Worm (Caenorhabditis elegans) whole organism, L3 larva: Measurements from ENCODE around the gene srz-12.
"Not testable (repeated sequence)": the region's sequence is repeated elsewhere in the genome, so short reads cannot be mapped to it uniquely, and the experiment has no call there.

ENCODE experiments used
- R02D3.7 ChIP-seq: fragments of 150-350 bp; optimal IDR thresholded peaks from 2 replicates; lab custom pipeline; 2014; ENCODE audit warnings: missing biosample characterization, missing genetic modification characterization
- aly-2 ChIP-seq: fragments of 150-350 bp; optimal IDR thresholded peaks from 2 replicates; lab custom pipeline; 2014; ENCODE audit warnings: missing biosample characterization, missing genetic modification characterization
- ama-1 ChIP-seq: fragments of 150-350 bp; optimal IDR thresholded peaks from 2 replicates; lab custom pipeline; 2018
- ceh-28 ChIP-seq: fragments of 150-350 bp; optimal IDR thresholded peaks from 2 replicates; lab custom pipeline; 2014; ENCODE audit warnings: missing biosample characterization, missing genetic modification reagents, missing genetic modification characterization
- ceh-9 ChIP-seq: sonication (generic microtip); optimal IDR thresholded peaks from 2 replicates; lab custom pipeline; 2018; ENCODE audit warnings: missing biosample characterization, missing genetic modification characterization
- daf-12 ChIP-seq: fragments of 150-350 bp; optimal IDR thresholded peaks from 2 replicates; lab custom pipeline; 2014; ENCODE audit warnings: missing biosample characterization, missing genetic modification reagents, missing genetic modification characterization
- egl-27 ChIP-seq: sonication (generic microtip); optimal IDR thresholded peaks from 4 replicates; lab custom pipeline; 2017; ENCODE audit warnings: missing biosample characterization, missing genetic modification reagents, missing genetic modification characterization
- egl-5 ChIP-seq: fragments of 150-350 bp; optimal IDR thresholded peaks from 2 replicates; lab custom pipeline; 2017; ENCODE audit warnings: missing biosample characterization, missing genetic modification reagents, missing genetic modification characterization, inconsistent platforms
- elt-1 ChIP-seq: fragments of 150-350 bp; optimal IDR thresholded peaks from 2 replicates; lab custom pipeline; 2014; ENCODE audit warnings: missing biosample characterization, missing genetic modification characterization
- elt-2 ChIP-seq: sonication (generic microtip); optimal IDR thresholded peaks from 2 replicates; lab custom pipeline; 2016; ENCODE audit warnings: missing genetic modification reagents, mild to moderate bottlenecking, missing genetic modification characterization, missing compliant biosample characterization
- elt-3 ChIP-seq, 3 experiments: fragments of 150-350 bp in 1 of 3; sonication (generic microtip) in 2 of 3; optimal IDR thresholded peaks; 2 replicates in 2 of 3; 4 replicates in 1 of 3; lab custom pipeline; 2014 to 2017; ENCODE audit warnings: missing biosample characterization in 3 of 3, missing genetic modification characterization in 3 of 3
- fos-1 ChIP-seq: fragments of 150-350 bp; optimal IDR thresholded peaks from 2 replicates; lab custom pipeline; 2014; ENCODE audit warnings: missing biosample characterization, missing genetic modification characterization
- jun-1 ChIP-seq: fragments of 150-350 bp; optimal IDR thresholded peaks from 2 replicates; lab custom pipeline; 2014; ENCODE audit warnings: missing biosample characterization, missing genetic modification reagents, missing genetic modification characterization
- lin-15B ChIP-seq: fragments of 150-350 bp; optimal IDR thresholded peaks from 2 replicates; lab custom pipeline; 2014; ENCODE audit warnings: missing biosample characterization, missing genetic modification characterization
- lin-39 ChIP-seq: fragments of 150-350 bp; optimal IDR thresholded peaks from 2 replicates; lab custom pipeline; 2018; ENCODE audit warnings: missing biosample characterization, missing genetic modification reagents, missing genetic modification characterization
- lsy-12 ChIP-seq: sonication (generic microtip); optimal IDR thresholded peaks from 2 replicates; lab custom pipeline; 2016; ENCODE audit warnings: mild to moderate bottlenecking, missing genetic modification characterization, missing compliant biosample characterization
- mdl-1 ChIP-seq: fragments of 150-350 bp; optimal IDR thresholded peaks from 2 replicates; lab custom pipeline; 2014; ENCODE audit warnings: missing biosample characterization, missing genetic modification characterization
- mml-1 ChIP-seq: fragments of 150-350 bp; sonication (generic microtip); optimal IDR thresholded peaks from 3 replicates; lab custom pipeline; 2014; ENCODE audit warnings: missing biosample characterization, missing genetic modification characterization
- nfya-1 ChIP-seq: sonication (generic microtip); optimal IDR thresholded peaks from 2 replicates; lab custom pipeline; 2017; ENCODE audit warnings: missing genetic modification characterization, mild to moderate bottlenecking, missing compliant biosample characterization, antibody characterized with exemption, moderate library complexity; ENCODE audit not compliant: insufficient read depth
- nhr-12 ChIP-seq: fragments of 150-350 bp; optimal IDR thresholded peaks from 2 replicates; lab custom pipeline; 2014; ENCODE audit warnings: missing biosample characterization, missing genetic modification characterization
- nhr-25 ChIP-seq: sonication (generic microtip); optimal IDR thresholded peaks from 2 replicates; lab custom pipeline; 2017; ENCODE audit warnings: missing biosample characterization, missing genetic modification characterization
- nhr-43 ChIP-seq: sonication (generic microtip); optimal IDR thresholded peaks from 2 replicates; lab custom pipeline; 2016; ENCODE audit warnings: mild to moderate bottlenecking, missing genetic modification characterization, missing compliant biosample characterization; ENCODE audit not compliant: poor library complexity, severe bottlenecking
- nhr-67 ChIP-seq: fragments of 150-350 bp; optimal IDR thresholded peaks from 2 replicates; lab custom pipeline; 2014; ENCODE audit warnings: missing biosample characterization, missing genetic modification characterization
- pha-4 ChIP-seq: fragments of 150-350 bp; optimal IDR thresholded peaks from 2 replicates; lab custom pipeline; 2014; ENCODE audit warnings: missing biosample characterization, missing genetic modification reagents, missing genetic modification characterization
- skn-1 ChIP-seq: fragments of 150-350 bp; optimal IDR thresholded peaks from 2 replicates; lab custom pipeline; 2014; ENCODE audit warnings: missing biosample characterization, missing genetic modification characterization
- snpc-4 ChIP-seq: fragments of 150-350 bp; optimal IDR thresholded peaks from 2 replicates; lab custom pipeline; 2014; ENCODE audit warnings: missing biosample characterization, missing genetic modification characterization
- unc-39 ChIP-seq: sonication (generic microtip); optimal IDR thresholded peaks from 4 replicates; lab custom pipeline; 2017; ENCODE audit warnings: missing biosample characterization, missing genetic modification characterization
- unc-62 ChIP-seq: fragments of 150-350 bp; sonication (generic microtip); optimal IDR thresholded peaks from 4 replicates; lab custom pipeline; 2014; ENCODE audit warnings: missing biosample characterization, missing genetic modification reagents, missing genetic modification characterization
- zag-1 ChIP-seq: fragments of 150-350 bp; optimal IDR thresholded peaks from 2 replicates; lab custom pipeline; 2014; ENCODE audit warnings: missing biosample characterization, missing genetic modification characterization
- ztf-11 ChIP-seq: fragments of 150-350 bp; optimal IDR thresholded peaks from 2 replicates; lab custom pipeline; 2014; ENCODE audit warnings: missing biosample characterization, missing genetic modification characterization
- ztf-4 ChIP-seq: fragments of 150-350 bp; optimal IDR thresholded peaks from 2 replicates; lab custom pipeline; 2014; ENCODE audit warnings: missing biosample characterization, missing genetic modification characterization

srz-12 gene

DNA sequence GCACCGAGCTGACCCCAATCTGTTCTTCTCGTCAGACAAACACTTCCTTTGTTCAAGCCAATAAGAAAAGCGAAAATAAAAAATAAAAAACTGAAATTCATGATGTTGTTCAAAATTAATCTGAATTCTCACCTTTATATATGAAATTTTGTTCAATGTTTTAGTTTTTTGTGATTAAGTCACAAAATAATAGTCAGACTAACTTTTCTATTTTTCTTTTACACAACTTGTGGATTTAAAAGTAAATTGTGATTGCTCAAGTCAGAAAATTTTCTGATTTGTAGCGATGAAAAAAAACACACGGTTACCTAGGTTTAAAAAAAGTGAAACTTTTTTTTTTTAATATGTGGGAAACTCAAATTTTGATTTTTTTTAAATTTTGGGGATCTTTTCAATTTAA lies 44.8 kb downstream of the srz-12 start, which contains the start of gene abf-3:
Gene abf-3, minus strand, starts transcription at position 101 of the 400 bp plus-strand sequence.
- TF ChIP-seq ztf-4 (tag; lab: Kevin White, UChicago) (no peak), unc-39 (no peak), nhr-12 (tag; lab: Kevin White, UChicago) (no peak), egl-5 (no peak), ztf-11 (tag; lab: Kevin White, UChicago) (no peak), ceh-9 (tag; lab: Kevin White, UChicago) (no peak), nhr-25 (no peak), nhr-43 (tag; lab: Kevin White, UChicago) (no peak), aly-2 (tag; lab: Kevin White, UChicago) (no peak), zag-1 (no peak), elt-3 (tag; optimal IDR thresholded peaks at IDR 0.05; lab: Kevin White, UChicago) (no peak), mml-1 (tag; lab: Kevin White, UChicago) (no peak), pha-4 (no peak), fos-1 (tag; lab: Kevin White, UChicago) (no peak), lin-39 (no peak), elt-1 (no peak), nfya-1 (tag; lab: Kevin White, UChicago) (no peak), mdl-1 (tag; lab: Kevin White, UChicago) (no peak)

DNA sequence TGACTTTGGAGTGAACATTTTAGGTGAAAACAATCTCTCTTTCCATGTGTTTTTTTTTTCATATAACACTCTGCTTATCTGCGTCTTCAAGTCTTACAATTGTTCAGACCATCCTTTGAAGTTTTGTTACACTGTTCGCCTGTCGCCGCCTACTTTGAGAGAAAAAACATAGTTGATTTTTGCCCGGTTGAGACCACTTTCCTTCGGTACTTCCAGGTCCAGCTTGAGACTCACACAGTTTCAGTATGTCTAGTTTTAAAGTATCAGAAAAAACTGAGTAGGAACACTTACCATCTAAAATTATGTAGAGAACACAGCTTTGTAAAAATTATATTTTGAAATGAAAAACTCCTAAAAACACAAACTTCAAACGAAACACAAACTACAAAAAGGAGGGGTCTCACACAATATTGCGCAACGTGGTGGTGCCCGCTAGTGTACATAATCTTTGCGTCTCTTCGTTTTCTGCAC lies 46.5 kb downstream of the srz-12 start, which contains the start of the genes fbxa-69 and F54B8.4:
Gene fbxa-69, minus strand, starts transcription at position 10 of the 471 bp plus-strand sequence.
Gene F54B8.4, plus strand, starts transcription at position 421 of the 471 bp plus-strand sequence.
- no peak for TF ChIP-seq egl-5
- TF ChIP-seq fos-1 (tag; lab: Kevin White, UChicago), result no peak
- TF ChIP-seq lin-15B (tag; lab: Kevin White, UChicago), result no peak
- TF ChIP-seq nhr-67 (tag; lab: Kevin White, UChicago), result no peak
- no peak for TF ChIP-seq skn-1
- no peak for TF ChIP-seq pha-4
- no peak for TF ChIP-seq lsy-12 (tag; lab: Kevin White, UChicago)
- no peak for TF ChIP-seq nhr-25
- no peak for TF ChIP-seq ceh-28
- TF ChIP-seq elt-1, result no peak
- TF ChIP-seq snpc-4 (tag; lab: Kevin White, UChicago), result no peak
- no peak for TF ChIP-seq R02D3.7
- TF ChIP-seq nhr-43 (tag; lab: Kevin White, UChicago), result no peak
- no peak for TF ChIP-seq lin-39
- no peak for TF ChIP-seq egl-27
- TF ChIP-seq elt-2, result no peak
- TF ChIP-seq daf-12 (tag; lab: Kevin White, UChicago), result no peak
- TF ChIP-seq jun-1 (tag; lab: Kevin White, UChicago), result no peak
- TF ChIP-seq, all 47 proteins: peak for 0

DNA sequence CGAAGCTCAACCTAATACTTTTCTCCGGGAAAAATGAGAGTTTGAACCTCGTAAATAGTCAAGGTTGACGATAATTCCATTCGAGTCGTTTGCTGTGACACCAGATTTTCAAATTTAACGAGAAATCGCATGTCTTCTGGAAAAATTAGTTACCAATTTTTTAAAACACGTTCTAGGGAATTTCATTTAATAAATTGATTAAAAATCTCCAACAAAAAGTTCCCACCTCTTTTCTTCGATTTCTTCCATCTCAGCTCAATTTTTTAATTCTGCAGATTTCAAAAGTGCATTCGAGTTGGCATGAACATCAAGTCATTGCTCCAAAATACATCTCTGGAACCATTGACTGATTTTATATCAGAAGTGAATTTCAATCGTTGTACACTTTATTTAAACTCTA lies 50.5 kb downstream of the srz-12 start, which contains the start of gene nhr-282:
Gene nhr-282, plus strand, starts transcription at position 301 of the 400 bp plus-strand sequence.
- TF ChIP-seq ceh-9 (tag; lab: Kevin White, UChicago); ama-1 (lab: Kevin White, UChicago); unc-62: not testable (repeated sequence)
